Worm (Caenorhabditis elegans) whole organism, early embryonic: ENCODE data around the gene F09C8.2.

ENCODE experiments used
- B0310.2 ChIP-seq: sonication (generic microtip); optimal IDR thresholded peaks from 2 replicates; lab custom pipeline; 2016; ENCODE audit warnings: mild to moderate bottlenecking, missing genetic modification characterization, missing compliant biosample characterization
- F13C5.2 ChIP-seq: sonication (generic microtip); optimal IDR thresholded peaks from 2 replicates; lab custom pipeline; 2017; ENCODE audit warnings: mild to moderate bottlenecking, missing genetic modification characterization, inconsistent platforms, missing compliant biosample characterization
- aly-1 ChIP-seq: sonication (generic microtip); optimal IDR thresholded peaks from 2 replicates; lab custom pipeline; 2016; ENCODE audit warnings: missing genetic modification characterization, missing compliant biosample characterization
- ama-1 ChIP-seq: fragments of 150-350 bp; optimal IDR thresholded peaks from 2 replicates; lab custom pipeline; 2014
- ceh-36 ChIP-seq: sonication (generic microtip); optimal IDR thresholded peaks from 2 replicates; lab custom pipeline; 2016; ENCODE audit warnings: missing genetic modification characterization, inconsistent platforms, missing compliant biosample characterization
- flt-1 ChIP-seq: fragments of 200-800 bp; sonication (Bioruptor generic); IDR thresholded peaks from 2 replicates; pipeline ENCODE4 v1.3.6; 2022; ENCODE audit warnings: missing genetic modification characterization, missing compliant biosample characterization
- hmbx-1 ChIP-seq: sonication (generic microtip); optimal IDR thresholded peaks from 2 replicates; lab custom pipeline; 2016; ENCODE audit warnings: mild to moderate bottlenecking, missing genetic modification characterization, missing compliant biosample characterization
- hmg-4 ChIP-seq: fragments of 200-800 bp; sonication (Bioruptor generic); optimal IDR thresholded peaks from 2 replicates; lab custom pipeline; 2018; ENCODE audit warnings: mild to moderate bottlenecking, missing genetic modification characterization, missing compliant biosample characterization
- hnd-1 ChIP-seq: sonication (generic microtip); optimal IDR thresholded peaks from 2 replicates; lab custom pipeline; 2016; ENCODE audit warnings: missing genetic modification characterization, missing compliant biosample characterization
- pes-1 ChIP-seq: fragments of 200-800 bp; sonication (Bioruptor generic); IDR thresholded peaks from 2 replicates; pipeline ENCODE4 v1.3.6; 2022; ENCODE audit warnings: missing genetic modification reagents, missing genetic modification characterization, missing compliant biosample characterization
- tbx-11 ChIP-seq: fragments of 200-800 bp; sonication (Bioruptor generic); IDR thresholded peaks from 2 replicates; pipeline ENCODE4 v1.3.6; 2022; ENCODE audit warnings: missing genetic modification characterization, missing compliant biosample characterization
- tra-4 ChIP-seq: sonication (generic microtip); optimal IDR thresholded peaks from 2 replicates; lab custom pipeline; 2017; ENCODE audit warnings: missing genetic modification characterization, missing compliant biosample characterization

- TF ChIP-seq B0310.2 (tag; lab: Kevin White, UChicago), result no peak
- no peak for TF ChIP-seq F13C5.2
- no peak for TF ChIP-seq tra-4
- TF ChIP-seq hmbx-1, result no peak
- TF ChIP-seq ceh-36, result no peak
- no peak for TF ChIP-seq tbx-11 (GFP tag; lab: Robert Waterston, UW)
- no peak for TF ChIP-seq ama-1 (lab: Kevin White, UChicago)
- no peak for TF ChIP-seq hnd-1 (tag; lab: Kevin White, UChicago)
- TF ChIP-seq flt-1, result no peak
- TF ChIP-seq hmg-4 (GFP tag; lab: Kevin White, UChicago), result no peak
- TF ChIP-seq pes-1 (GFP tag; lab: Robert Waterston, UW), result no peak
- no peak for TF ChIP-seq aly-1 (tag; lab: Kevin White, UChicago)
These were observed 6.0 kb downstream of the F09C8.2 start for ce11 chrX:16140822-16141221.
